Worm (Caenorhabditis elegans): Measurements from ENCODE around the gene irld-47.

- TF ChIP-seq mdl-1 (tag; optimal IDR thresholded peaks at IDR 0.05) (no peak), nhr-28 (tag; optimal IDR thresholded peaks at IDR 0.05) (no peak), nhr-237 (tag; optimal IDR thresholded peaks at IDR 0.05) (no peak), daf-16 (GFP tag; optimal IDR thresholded peaks at IDR 0.05) (no peak), daf-16 (tag; optimal IDR thresholded peaks at IDR 0.05) (no peak), lsy-2 (tag; optimal IDR thresholded peaks at IDR 0.05) (no peak), nhr-11 (tag; optimal IDR thresholded peaks at IDR 0.05) (no peak), nhr-42 (GFP tag; IDR thresholded peaks at IDR 0.05) (no peak)
These were observed 4.8 kb downstream of the irld-47 start for ce11 chrII:7817580-7817979.
